Worm (Caenorhabditis elegans) whole organism, young adult: Measurements from ENCODE around the gene ndub-2.

Experiments
- aptf-3 ChIP-seq: fragments of 200-800 bp; sonication (Bioruptor generic); IDR thresholded peaks from 2 replicates; pipeline ENCODE4 v1.3.6; 2022; ENCODE audit warnings: missing genetic modification characterization, missing compliant biosample characterization
- dpl-1 ChIP-seq: fragments of 150-350 bp; optimal IDR thresholded peaks from 2 replicates; lab custom pipeline; 2014; ENCODE audit warnings: missing biosample characterization, missing genetic modification reagents, missing genetic modification characterization
- hlh-26 ChIP-seq: fragments of 200-800 bp; sonication (Bioruptor generic); conservative IDR thresholded peaks from 2 replicates; pipeline ENCODE4 v1.3.6; 2022; ENCODE audit warnings: missing genetic modification reagents, missing genetic modification characterization, missing compliant biosample characterization
- hmg-1.2 ChIP-seq: fragments of 200-800 bp; sonication (Bioruptor generic); IDR thresholded peaks from 2 replicates; pipeline ENCODE4 v1.3.6; 2022; ENCODE audit warnings: missing genetic modification reagents, missing genetic modification characterization, missing compliant biosample characterization
- lag-1 ChIP-seq: fragments of 200-800 bp; sonication (Bioruptor generic); IDR thresholded peaks from 2 replicates; pipeline ENCODE4 v1.3.6; 2022; ENCODE audit warnings: missing genetic modification reagents, missing genetic modification characterization, missing compliant biosample characterization
- mcd-1 ChIP-seq: fragments of 200-800 bp; sonication (Bioruptor generic); IDR thresholded peaks from 2 replicates; pipeline ENCODE4 v1.3.6; 2022; ENCODE audit warnings: missing genetic modification reagents, missing genetic modification characterization, missing compliant biosample characterization
- nhr-90 ChIP-seq: sonication (generic microtip); optimal IDR thresholded peaks from 2 replicates; lab custom pipeline; 2016; ENCODE audit warnings: missing genotype, mild to moderate bottlenecking, missing genetic modification characterization, missing compliant biosample characterization
- snpc-4 ChIP-seq, 5 experiments: fragments of 150-350 bp in 1 of 5; sonication (generic microtip) in 4 of 5; optimal IDR thresholded peaks; 2 replicates each; lab custom pipeline; 2014 to 2018; ENCODE audit warnings: missing genetic modification characterization in 5 of 5, missing biosample characterization in 3 of 5, antibody characterized with exemption in 2 of 5, mild to moderate bottlenecking in 2 of 5, missing compliant biosample characterization in 2 of 5, missing genotype in 2 of 5, moderate library complexity in 2 of 5, missing genetic modification reagents in 1 of 5
- unc-130 ChIP-seq: sonication (generic microtip); optimal IDR thresholded peaks from 2 replicates; lab custom pipeline; 2016; ENCODE audit warnings: missing genetic modification reagents, missing genetic modification characterization, missing compliant biosample characterization

DNA sequence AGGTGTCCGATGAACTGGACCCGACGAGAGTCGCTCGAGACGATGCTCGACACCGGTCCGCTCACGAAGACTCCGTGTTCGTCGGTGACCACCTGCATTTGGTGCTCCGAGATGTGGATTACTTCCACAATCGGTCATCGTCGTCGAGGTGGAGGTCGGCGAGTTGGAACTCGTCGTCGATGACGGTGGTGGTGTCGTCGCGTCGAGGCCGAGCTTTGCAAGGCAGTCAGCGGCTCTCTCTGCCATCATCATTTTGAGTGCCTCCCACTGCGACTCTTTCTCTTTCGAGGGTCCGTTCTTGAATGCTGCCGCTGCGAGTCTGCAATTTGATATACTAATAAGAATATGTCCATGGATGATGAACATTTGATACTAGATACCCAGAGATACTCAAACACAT is 11.6 kb downstream of the ndub-2 start:
- TF ChIP-seq unc-130 (GFP tag; lab: Kevin White, UChicago) (no peak), hmg-1.2 (no peak), nhr-90 (tag; lab: Kevin White, UChicago) (no peak), aptf-3 (GFP tag; lab: Robert Waterston, UW) (no peak), lag-1 (GFP tag; lab: Robert Waterston, UW) (no peak), mcd-1 (GFP tag; lab: Robert Waterston, UW) (0 out of 2 replicates have a peak, but pooled peaks have one; percentile 17), snpc-4 (GFP tag; optimal IDR thresholded peaks at IDR 0.05; lab: Kevin White, UChicago) (no peak), snpc-4 (tag; optimal IDR thresholded peaks at IDR 0.05; lab: Kevin White, UChicago) (no peak), hlh-26 (GFP tag; lab: Robert Waterston, UW) (no peak), dpl-1 (GFP tag; lab: Kevin White, UChicago) (no peak)
